Worm (Caenorhabditis elegans): ENCODE data around the gene scl-9.

DNA sequence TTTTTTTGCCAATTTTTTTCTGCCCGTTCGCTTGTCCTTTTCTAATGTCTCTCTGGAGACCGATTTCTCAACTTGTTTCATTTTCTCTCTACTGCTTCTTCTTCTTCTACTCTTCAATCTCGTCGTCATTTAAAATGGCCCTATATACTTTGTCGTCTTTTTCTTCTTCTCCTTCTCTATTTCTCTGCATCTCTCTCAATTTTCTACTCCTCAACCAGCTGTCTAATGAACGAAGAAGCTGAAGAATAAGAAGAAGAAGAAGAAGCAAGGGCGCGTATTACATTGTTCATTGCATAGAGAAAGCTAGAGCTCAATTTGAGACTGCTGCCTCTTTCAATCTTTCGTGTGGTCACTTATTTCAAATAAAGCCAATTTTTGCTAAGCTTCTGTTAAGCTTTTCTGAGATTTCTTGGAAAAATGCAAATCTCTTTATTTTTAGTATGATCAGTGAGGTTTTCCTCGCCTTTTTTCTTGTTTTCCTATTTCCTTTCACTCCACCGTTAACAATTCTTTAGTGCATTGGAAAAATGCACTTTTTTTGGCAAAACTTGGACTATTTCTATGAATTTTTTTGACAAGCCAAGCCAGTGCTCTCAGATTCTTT is 31.0 kb upstream of the scl-9 start:
- TF ChIP-seq fos-1 (tag; optimal IDR thresholded peaks at IDR 0.05), result no peak
- no peak for TF ChIP-seq nhr-11 (tag; optimal IDR thresholded peaks at IDR 0.05)
- no peak for TF ChIP-seq nhr-85 (tag)
- TF ChIP-seq isw-1 (GFP tag; IDR thresholded peaks at IDR 0.05), result no peak
- TF ChIP-seq aly-2 (tag; optimal IDR thresholded peaks at IDR 0.05), result no peak
- TF ChIP-seq nhr-28 (tag; optimal IDR thresholded peaks at IDR 0.05), result no peak
- TF ChIP-seq jun-1 (tag; optimal IDR thresholded peaks at IDR 0.05), result no peak
- no peak for TF ChIP-seq egl-27 (tag; optimal IDR thresholded peaks at IDR 0.05)
- no peak for TF ChIP-seq mdl-1 (tag; optimal IDR thresholded peaks at IDR 0.05)
- no peak for TF ChIP-seq lin-35 (GFP tag; optimal IDR thresholded peaks at IDR 0.05)
- TF ChIP-seq pqm-1 (tag; optimal IDR thresholded peaks at IDR 0.05), result no peak

All from whole organism, L1 larva.